Worm (Caenorhabditis elegans) whole organism, young adult: ENCODE data around the gene rom-3.

Experiments used
- egrh-3 ChIP-seq: fragments of 200-800 bp; sonication (Bioruptor generic); IDR thresholded peaks from 2 replicates; pipeline ENCODE4 v1.3.6; 2022; ENCODE audit warnings: missing genetic modification reagents, missing genetic modification characterization, missing compliant biosample characterization
- hlh-12 ChIP-seq: sonication (generic microtip); optimal IDR thresholded peaks from 2 replicates; lab custom pipeline; 2016; ENCODE audit warnings: missing genetic modification characterization, missing compliant biosample characterization
- madf-3 ChIP-seq: fragments of 200-800 bp; sonication (Bioruptor generic); IDR thresholded peaks from 2 replicates; pipeline ENCODE4 v1.3.6; 2022; ENCODE audit warnings: missing genetic modification reagents, missing genetic modification characterization, missing compliant biosample characterization
- mel-28 ChIP-seq: sonication (generic microtip); optimal IDR thresholded peaks from 2 replicates; lab custom pipeline; 2016; ENCODE audit warnings: borderline replicate concordance, mild to moderate bottlenecking, missing genetic modification characterization, missing compliant biosample characterization
- nhr-120 ChIP-seq: fragments of 200-800 bp; sonication (Bioruptor generic); IDR thresholded peaks from 2 replicates; pipeline ENCODE4 v1.3.6; 2022; ENCODE audit warnings: missing genetic modification characterization, missing compliant biosample characterization
- nhr-27 ChIP-seq: fragments of 200-800 bp; sonication (Bioruptor generic); optimal IDR thresholded peaks from 2 replicates; lab custom pipeline; 2018; ENCODE audit warnings: mild to moderate bottlenecking, missing genetic modification characterization, moderate library complexity, missing compliant biosample characterization
- snpc-4 ChIP-seq, 5 experiments: fragments of 150-350 bp in 1 of 5; sonication (generic microtip) in 4 of 5; optimal IDR thresholded peaks; 2 replicates each; lab custom pipeline; 2014 to 2018; ENCODE audit warnings: missing genetic modification characterization in 5 of 5, missing biosample characterization in 3 of 5, antibody characterized with exemption in 2 of 5, mild to moderate bottlenecking in 2 of 5, missing compliant biosample characterization in 2 of 5, missing genotype in 2 of 5, moderate library complexity in 2 of 5, missing genetic modification reagents in 1 of 5
- ztf-22 ChIP-seq: fragments of 200-800 bp; sonication (Bioruptor generic); optimal IDR thresholded peaks from 2 replicates; lab custom pipeline; 2018; ENCODE audit warnings: mild to moderate bottlenecking, missing genetic modification characterization, moderate library complexity, missing compliant biosample characterization

DNA sequence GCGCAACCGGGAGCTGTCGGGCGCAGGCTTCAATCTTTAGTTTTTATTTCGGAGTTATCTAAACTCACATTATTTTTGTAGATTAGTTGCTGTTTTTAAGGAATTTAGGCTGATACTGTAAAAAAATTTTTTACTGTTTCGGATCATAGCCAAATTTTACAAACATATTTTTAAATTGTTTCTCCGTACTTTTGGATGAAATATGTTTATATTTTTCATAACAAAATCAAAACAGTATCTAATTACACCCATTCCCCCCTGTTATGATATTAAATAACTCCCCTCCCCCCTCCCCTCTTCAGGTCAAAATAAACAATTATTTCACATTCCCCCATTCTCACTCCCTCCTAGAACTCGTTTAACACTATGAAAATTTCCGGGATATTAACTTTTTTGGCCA, 54.5 kb downstream of the rom-3 start, which contains the start of gene Y116A8C.3:
- no peak for TF ChIP-seq nhr-120
- TF ChIP-seq mel-28 (tag; lab: Kevin White, UChicago) = no peak
- no peak for TF ChIP-seq nhr-27 (tag; lab: Kevin White, UChicago)
- no peak for TF ChIP-seq madf-3 (GFP tag; lab: Robert Waterston, UW)
- no peak for TF ChIP-seq snpc-4 (GFP tag; optimal IDR thresholded peaks at IDR 0.05; lab: Kevin White, UChicago)
- TF ChIP-seq snpc-4 (tag; optimal IDR thresholded peaks at IDR 0.05; lab: Kevin White, UChicago) = peak in 1 of 4 experiments; percentile 44
- no peak for TF ChIP-seq hlh-12 (tag; lab: Kevin White, UChicago)
- TF ChIP-seq ztf-22 (GFP tag; lab: Kevin White, UChicago) = no peak
- TF ChIP-seq egrh-3 (GFP tag; lab: Robert Waterston, UW) = no peak
